Worm (Caenorhabditis elegans): ENCODE results near the gene F10E9.4.
"Not testable (repeated sequence)": the region's sequence is repeated elsewhere in the genome, so short reads cannot be mapped to it uniquely, and the experiment has no call there.

ce11 chrIII:8344283-8344682 is 35.9 kb downstream of the F10E9.4 start, which contains the start of gene ZC262.7:
- TF ChIP-seq aly-2, lir-3, lsy-2 (tag; optimal IDR thresholded peaks at IDR 0.05): not testable (repeated sequence)

All from whole organism, L4 larva.